Fruit fly (Drosophila melanogaster): ENCODE data around the gene RpS6.

The RpS6 gene

DNA sequence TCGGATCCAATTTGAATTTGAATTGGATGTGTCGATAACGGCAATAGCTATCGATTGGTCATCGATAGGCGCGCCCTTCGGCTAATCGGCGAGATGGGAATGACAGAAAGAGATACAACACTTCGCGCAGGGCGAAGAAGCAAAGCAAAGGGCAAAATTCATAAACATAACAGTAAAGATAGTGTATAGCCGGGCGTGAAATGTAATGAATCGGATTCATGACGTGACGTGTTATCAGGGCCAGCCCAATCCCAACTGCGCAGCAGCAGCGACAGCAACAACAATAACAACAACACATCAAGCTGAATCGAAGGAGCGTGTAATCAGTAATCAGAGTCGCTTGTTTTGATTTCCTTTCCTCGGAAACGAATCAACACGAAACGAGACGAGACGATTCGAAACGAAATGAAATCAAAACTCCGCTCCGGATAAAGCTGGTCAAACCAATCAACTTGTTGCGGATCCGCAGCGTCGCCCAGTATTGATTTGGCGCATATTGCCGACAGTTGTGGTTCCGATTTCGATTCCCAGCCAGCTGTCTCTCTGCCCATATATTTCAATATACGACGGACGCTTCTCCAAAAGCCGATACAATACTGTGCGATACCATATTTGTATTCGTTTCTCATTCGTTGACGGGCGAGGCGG is 11.0 kb upstream of the RpS6 start, which contains the start of gene snz (continued):
- TF ChIP-seq pita (GFP tag; optimal IDR thresholded peaks at IDR 0.05) (no peak), CG16863 (GFP tag; optimal IDR thresholded peaks at IDR 0.05) (no peak), Lim3 (GFP tag; IDR thresholded peaks at IDR 0.05) (no peak), dimm (GFP tag; IDR thresholded peaks at IDR 0.05) (no peak), Dbx (GFP tag; IDR thresholded peaks at IDR 0.05) (0 out of 3 replicates have a peak, but pooled peaks have one; percentile 5), Hr39 (optimal IDR thresholded peaks at IDR 0.05) (no peak), CG8281 (tag; optimal IDR thresholded peaks at IDR 0.05) (no peak), CG34422 (GFP tag; IDR thresholded peaks at IDR 0.05) (peak; percentile 47; the same call in 1 of the 3 replicates), bab2 (GFP tag; optimal IDR thresholded peaks at IDR 0.05) (no peak), CG7357 (GFP tag; IDR thresholded peaks at IDR 0.05) (no peak), C15 (GFP tag; IDR thresholded peaks at IDR 0.05) (no peak), Meics (GFP tag; optimal IDR thresholded peaks at IDR 0.05) (no peak), CG15479 (GFP tag; optimal IDR thresholded peaks at IDR 0.05) (peak; percentile 48), psq (GFP tag; optimal IDR thresholded peaks at IDR 0.05) (no peak), her (GFP tag; optimal IDR thresholded peaks at IDR 0.05) (no peak), repo (GFP tag; optimal IDR thresholded peaks at IDR 0.05) (no peak), Atf-2 (GFP tag; optimal IDR thresholded peaks at IDR 0.05) (no peak), ind (GFP tag; optimal IDR thresholded peaks at IDR 0.05) (no peak), Oaz (GFP tag; IDR thresholded peaks at IDR 0.05) (no peak), CG2202 (tag; optimal IDR thresholded peaks at IDR 0.05) (no peak), CG8388 (GFP tag; optimal IDR thresholded peaks at IDR 0.05) (no peak), HmgZ (tag; optimal IDR thresholded peaks at IDR 0.05) (peak; percentile 54), dati (GFP tag; IDR thresholded peaks at IDR 0.05) (no peak), Hsf (GFP tag; optimal IDR thresholded peaks at IDR 0.05) (no peak), sisA (GFP tag; IDR thresholded peaks at IDR 0.05) (no peak), chif (GFP tag; optimal IDR thresholded peaks at IDR 0.05) (no peak), CG7839 (tag; optimal IDR thresholded peaks at IDR 0.05) (no peak), CG4360 (GFP tag; IDR thresholded peaks at IDR 0.05) (peak; percentile 77), CG4282 (GFP tag; optimal IDR thresholded peaks at IDR 0.05) (no peak), ERR (GFP tag; optimal IDR thresholded peaks at IDR 0.05) (no peak), sqz (GFP tag; optimal IDR thresholded peaks at IDR 0.05) (no peak), vnd (GFP tag; IDR thresholded peaks at IDR 0.05; ENCODE audit: partially characterized antibody) (peak; percentile 66; the same call in 2 of the 3 replicates), pfk (GFP tag; optimal IDR thresholded peaks at IDR 0.05) (peak; percentile 67), phol (tag; optimal IDR thresholded peaks at IDR 0.05) (no peak), cato (GFP tag; optimal IDR thresholded peaks at IDR 0.05; ENCODE audit: borderline replicate concordance) (no peak), hkb (optimal IDR thresholded peaks at IDR 0.05) (no peak), hkb (GFP tag; IDR thresholded peaks at IDR 0.05) (no peak), Sox102F (GFP tag; optimal IDR thresholded peaks at IDR 0.05) (no peak), org-1 (GFP tag; optimal IDR thresholded peaks at IDR 0.05) (no peak), sug (tag; optimal IDR thresholded peaks at IDR 0.05) (peak; percentile 77), lmd (GFP tag; IDR thresholded peaks at IDR 0.05) (no peak), gcm (GFP tag; optimal IDR thresholded peaks at IDR 0.05) (no peak), CG6254 (GFP tag; optimal IDR thresholded peaks at IDR 0.05) (no peak), Sin3A (optimal IDR thresholded peaks at IDR 0.05) (peak; percentile 8), CG7987 (GFP tag; optimal IDR thresholded peaks at IDR 0.05) (peak; percentile 23), lab (GFP tag; optimal IDR thresholded peaks at IDR 0.05) (peak; percentile 46), CG4328 (GFP tag; optimal IDR thresholded peaks at IDR 0.05) (no peak), CG2889 (GFP tag; IDR thresholded peaks at IDR 0.05) (no peak), Dip2 (GFP tag; IDR thresholded peaks at IDR 0.05) (no peak), seq (GFP tag; IDR thresholded peaks at IDR 0.05) (no peak), CG10267 (tag; optimal IDR thresholded peaks at IDR 0.05) (peak; percentile 22), unc-4 (GFP tag; IDR thresholded peaks at IDR 0.05; ENCODE audit: partially characterized antibody) (peak; percentile 74)

All from whole organism, embryonic.